Worm (Caenorhabditis elegans): Measurements from ENCODE around the gene ttr-26.

DNA sequence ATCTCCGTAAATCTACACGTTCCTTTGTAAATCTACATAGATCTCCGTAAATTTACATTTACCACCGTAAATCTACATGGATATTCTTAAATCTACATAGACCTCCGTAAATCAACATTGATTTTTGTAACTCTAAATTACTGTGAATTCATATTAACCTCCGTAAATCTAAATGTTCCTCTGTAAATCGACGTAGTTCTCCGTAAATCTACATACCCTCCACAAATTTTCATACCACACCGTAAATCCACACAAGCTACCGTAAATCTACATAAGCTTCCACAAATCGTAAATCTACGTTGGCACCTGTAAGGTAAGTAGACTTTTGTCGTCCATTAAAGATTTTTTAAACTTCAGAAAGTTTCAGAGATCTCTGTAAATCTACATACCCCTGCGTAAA lies 25.0 kb upstream of the ttr-26 start:
- TF ChIP-seq egl-18 (GFP tag; IDR thresholded peaks at IDR 0.05) (no peak), rpc-1 (optimal IDR thresholded peaks at IDR 0.05) (no peak), rpc-1 (tag; optimal IDR thresholded peaks at IDR 0.05) (no peak), unc-130 (GFP tag; optimal IDR thresholded peaks at IDR 0.05) (no peak), ama-1 (optimal IDR thresholded peaks at IDR 0.05) (no peak), ama-1 (GFP tag; optimal IDR thresholded peaks at IDR 0.05) (no peak), mes-4 (tag; optimal IDR thresholded peaks at IDR 0.05) (no peak)
